Fruit fly (Drosophila melanogaster) whole organism, larva: ENCODE data around the gene Papss.

Experiments
- noc ChIP-seq: fragments of 200-800 bp; sonication (Bioruptor generic); optimal IDR thresholded peaks from 3 replicates; lab custom pipeline; 2019; ENCODE audit warnings: missing biosample characterization, mild to moderate bottlenecking, missing genetic modification characterization, moderate library complexity

The Papss gene

dm6 chr3L:19834143-19834794 lies 10.8 kb upstream of the Papss start, which contains the start of the genes trc and CG32221:
trc (minus strand) TSS chr3L:19834304.
CG32221 (plus strand) TSS chr3L:19834670.
- no peak for TF ChIP-seq noc (tag; lab: Kevin White, UChicago)

- TF ChIP-seq noc (tag; lab: Kevin White, UChicago): no peak
Observed at dm6 chr3L:19836375-19836937, 8.6 kb upstream of the Papss start, which contains the start of gene kto. kto (plus strand) TSS chr3L:19836614.

DNA sequence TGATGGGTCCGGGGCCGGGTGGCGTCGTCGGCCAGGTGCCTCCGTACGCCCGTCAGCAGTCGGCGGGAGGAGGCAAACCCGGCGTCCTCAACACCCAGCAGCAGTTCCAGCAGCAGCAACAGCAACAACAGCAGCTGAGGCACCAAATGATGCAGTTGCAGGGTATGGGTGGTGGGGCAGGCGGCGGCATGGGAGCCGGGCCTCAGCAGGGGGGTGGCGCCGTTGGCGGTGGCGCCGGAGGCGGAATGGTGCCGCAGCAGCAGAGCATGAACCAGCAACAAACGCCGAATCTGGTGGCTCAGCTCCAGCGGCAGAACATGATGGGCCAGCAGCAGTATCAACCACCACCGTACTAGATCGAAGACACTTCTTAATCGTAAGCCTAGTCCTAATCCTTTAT lies 586 bp upstream of the Papss start:
- TF ChIP-seq noc (tag; lab: Kevin White, UChicago): no peak

dm6 chr3L:19845907-19846301 lies 811 bp downstream of the Papss start:
- TF ChIP-seq noc (tag; lab: Kevin White, UChicago): no peak

DNA sequence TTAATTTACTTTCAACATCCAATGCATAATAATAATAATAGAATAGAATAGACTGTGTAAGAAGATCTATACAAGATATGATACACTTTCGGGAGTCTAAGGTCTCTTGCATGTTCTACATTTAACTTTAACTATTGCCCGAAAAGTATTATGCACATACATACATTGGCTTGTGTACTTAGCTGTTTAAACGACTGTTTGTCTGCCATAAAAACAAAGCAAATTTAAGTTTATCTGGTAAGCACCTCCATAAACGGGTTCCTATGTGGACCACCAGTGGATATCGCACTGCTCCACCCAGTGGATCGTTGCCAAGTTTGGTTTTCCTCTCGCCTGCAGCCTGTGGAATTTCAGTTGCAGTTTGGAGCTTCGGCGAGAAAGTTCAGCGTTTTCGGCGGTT lies 1.9 kb downstream of the Papss start:
- TF ChIP-seq noc (tag; lab: Kevin White, UChicago): peak; percentile 33

dm6 chr3L:19848080-19848479 lies 3.0 kb downstream of the Papss start:
- no peak for TF ChIP-seq noc (tag; lab: Kevin White, UChicago)

- TF ChIP-seq noc (tag; lab: Kevin White, UChicago): no peak
Observed at dm6 chr3L:19857923-19858490, 12.9 kb downstream of the Papss start.

- TF ChIP-seq noc (tag; lab: Kevin White, UChicago): peak; percentile 34
Observed at dm6 chr3L:19861215-19861614, 16.1 kb downstream of the Papss start.

DNA sequence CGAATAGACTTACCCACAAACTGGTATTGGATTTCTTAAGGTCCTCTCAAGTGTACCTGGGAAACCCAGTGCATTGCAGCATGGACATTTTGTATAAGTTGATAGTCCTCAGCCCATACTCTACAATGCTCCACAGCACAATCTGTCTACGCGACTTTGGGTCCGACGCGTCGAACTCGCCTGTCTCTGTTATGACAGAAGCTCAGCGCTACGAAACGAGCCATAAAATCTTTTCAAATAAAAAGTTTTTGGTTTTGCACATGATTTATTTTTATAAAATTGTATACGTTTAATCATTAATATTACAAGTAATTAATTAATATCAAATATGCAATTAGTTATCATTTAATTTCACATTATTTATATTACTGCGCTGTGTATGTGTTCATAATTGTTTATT lies 22.1 kb downstream of the Papss start:
- TF ChIP-seq noc (tag; lab: Kevin White, UChicago): no peak

- TF ChIP-seq noc (tag; lab: Kevin White, UChicago): no peak
Observed at dm6 chr3L:19869698-19870097, 24.6 kb downstream of the Papss start.

- TF ChIP-seq noc (tag; lab: Kevin White, UChicago): peak; percentile 74
Observed at dm6 chr3L:19870843-19871666, 26.0 kb downstream of the Papss start, which contains the start of the genes Rab8 and Usp32. Rab8 (minus strand) TSS chr3L:19871078. Usp32 (plus strand) TSS chr3L:19871139.

dm6 chr3L:19871667-19871931 lies 26.5 kb downstream of the Papss start:
- no peak for TF ChIP-seq noc (tag; lab: Kevin White, UChicago)

DNA sequence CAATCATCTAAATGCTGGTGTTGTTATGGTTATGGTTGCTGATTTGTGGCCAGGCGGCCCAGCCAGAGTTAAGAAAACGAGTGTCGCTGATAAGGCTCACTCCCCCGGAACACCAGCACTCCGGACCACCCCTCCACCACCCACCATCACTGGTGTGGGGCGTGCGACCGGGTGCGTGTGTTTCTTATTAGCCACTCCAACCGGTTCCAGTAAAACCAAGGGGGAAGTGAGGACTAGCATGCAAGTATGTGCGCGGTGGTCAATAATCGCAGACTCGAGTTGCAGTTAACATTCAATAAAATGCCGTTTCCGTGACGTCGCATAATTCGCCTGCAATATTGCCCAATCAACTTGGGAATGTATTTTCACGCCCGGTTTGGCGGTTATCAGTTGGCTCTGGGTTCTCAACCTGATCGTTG lies 27.4 kb downstream of the Papss start:
- TF ChIP-seq noc (tag; lab: Kevin White, UChicago): peak; percentile 35

DNA sequence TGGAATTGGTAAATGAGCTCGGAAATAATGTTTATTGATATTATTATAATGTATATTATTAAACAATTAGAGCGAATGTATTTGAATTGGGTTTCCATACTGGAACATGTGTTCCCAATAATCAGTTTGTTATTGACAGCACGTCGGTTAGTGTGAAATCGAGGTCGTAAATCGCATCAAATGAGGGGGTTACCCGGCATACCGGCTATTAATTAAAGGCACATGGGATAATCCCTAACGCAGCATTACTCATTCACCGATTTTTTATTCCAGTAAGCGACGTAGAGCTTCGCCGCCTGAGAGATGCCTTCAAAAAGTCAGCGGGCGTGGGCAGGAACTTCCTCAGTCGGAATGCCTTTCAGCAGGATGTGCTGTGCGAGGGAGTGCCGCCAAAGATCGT lies 28.4 kb downstream of the Papss start:
- TF ChIP-seq noc (tag; lab: Kevin White, UChicago): no peak

dm6 chr3L:19895556-19895995 lies 50.5 kb downstream of the Papss start:
- TF ChIP-seq noc (tag; lab: Kevin White, UChicago): peak; percentile 69

DNA sequence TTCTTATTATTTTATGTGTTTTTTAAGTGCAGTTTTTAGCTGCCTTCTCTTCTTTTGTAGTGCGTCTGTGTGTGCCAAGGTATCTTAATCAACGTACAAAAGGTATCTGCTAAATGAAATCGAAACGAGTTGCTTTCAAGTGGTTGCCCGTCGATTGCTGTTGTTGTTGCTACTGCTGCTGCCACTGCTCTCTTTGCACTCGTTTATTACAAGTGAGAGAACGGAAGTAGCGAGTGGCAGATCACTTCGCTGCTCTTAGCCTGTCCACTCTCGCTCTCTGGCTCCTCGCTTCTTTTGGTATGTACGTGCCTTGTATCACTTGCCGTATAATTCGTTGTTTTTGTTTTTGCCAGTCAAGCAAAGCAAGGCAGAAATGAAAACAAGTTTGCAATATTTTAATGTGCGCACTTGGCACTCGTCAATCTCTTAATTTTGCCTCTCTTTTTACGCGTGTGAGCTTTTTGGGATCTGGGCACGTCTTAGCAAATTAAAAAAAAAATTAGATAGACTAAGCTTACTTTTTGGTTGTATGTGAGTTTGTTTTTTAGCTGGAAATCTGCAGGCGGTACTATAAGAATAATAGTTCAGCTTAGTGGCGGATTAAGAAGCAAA lies 51.3 kb downstream of the Papss start:
- TF ChIP-seq noc (tag; lab: Kevin White, UChicago): no peak
